Worm (Caenorhabditis elegans) whole organism, midembryonic: ENCODE results near the gene M04D8.7.

Experiments used
- T22C8.4 ChIP-seq: fragments of 200-800 bp; sonication (Bioruptor generic); IDR thresholded peaks from 2 replicates; pipeline ENCODE4 v1.3.6; 2022; ENCODE audit warnings: missing genetic modification characterization, missing compliant biosample characterization
- cog-1 ChIP-seq: sonication (generic microtip); optimal IDR thresholded peaks from 2 replicates; lab custom pipeline; 2016; ENCODE audit warnings: missing genetic modification characterization, missing compliant biosample characterization
- flt-1 ChIP-seq: fragments of 200-800 bp; sonication (Bioruptor generic); IDR thresholded peaks from 2 replicates; pipeline ENCODE4 v1.3.6; 2022; ENCODE audit warnings: missing genetic modification characterization, missing compliant biosample characterization
- klf-2 ChIP-seq: fragments of 200-800 bp; sonication (Bioruptor generic); conservative IDR thresholded peaks from 2 replicates; pipeline ENCODE4 v1.3.6; 2022; ENCODE audit warnings: missing genetic modification reagents, missing genetic modification characterization, missing compliant biosample characterization
- ref-1 ChIP-seq: fragments of 200-800 bp; sonication (Bioruptor generic); conservative IDR thresholded peaks from 2 replicates; pipeline ENCODE4 v1.3.6; 2022; ENCODE audit warnings: missing genetic modification reagents, missing genetic modification characterization, missing compliant biosample characterization

- TF ChIP-seq klf-2 (GFP tag; lab: Robert Waterston, UW) (no peak), cog-1 (tag; lab: Kevin White, UChicago) (no peak), T22C8.4 (GFP tag; lab: Robert Waterston, UW) (no peak), flt-1 (GFP tag; lab: Robert Waterston, UW) (no peak), ref-1 (GFP tag; lab: Robert Waterston, UW) (no peak)
These were observed 38.0 kb upstream of the M04D8.7 start, which contains the start of gene C05B5.17 for ce11 chrIII:9999235-9999634.
